Worm (Caenorhabditis elegans): ENCODE measurements around the gene C49C8.3.

ce11 chrIV:8605217-8605616 is 39.3 kb upstream of the C49C8.3 start:
- TF ChIP-seq med-1 (GFP tag; optimal IDR thresholded peaks at IDR 0.05; ENCODE audit: insufficient read depth) (no peak), ztf-29 (GFP tag; IDR thresholded peaks at IDR 0.05) (no peak)
